Fruit fly (Drosophila melanogaster) whole organism, embryonic: Measurements from ENCODE around the gene EloB.

Experiments
- BEAF-32 ChIP-seq: fragments of 200-800 bp; sonication (Bioruptor generic); optimal IDR thresholded peaks from 3 replicates; lab custom pipeline; 2017; ENCODE audit warnings: missing biosample characterization, missing genetic modification characterization, mild to moderate bottlenecking, moderate library complexity, missing genetic modification reagents
- Bdp1 ChIP-seq: fragments of 200-800 bp; sonication (Bioruptor generic); optimal IDR thresholded peaks from 3 replicates; lab custom pipeline; 2016; ENCODE audit warnings: missing biosample characterization, missing genetic modification characterization
- Blimp-1 ChIP-seq: fragments of 200-800 bp; sonication (Bioruptor generic); optimal IDR thresholded peaks from 3 replicates; lab custom pipeline; 2018; ENCODE audit warnings: missing biosample characterization, missing genetic modification characterization, mild to moderate bottlenecking, moderate library complexity, missing genetic modification reagents
- CG10147 ChIP-seq: fragments of 200-800 bp; sonication (Bioruptor generic); optimal IDR thresholded peaks from 2 replicates; lab custom pipeline; 2019; ENCODE audit warnings: missing biosample characterization, mild to moderate bottlenecking, missing genetic modification characterization, moderate library complexity
- CG10209 ChIP-seq: fragments of 200-800 bp; sonication (Bioruptor generic); optimal IDR thresholded peaks from 3 replicates; lab custom pipeline; 2017; ENCODE audit warnings: missing biosample characterization, mild to moderate bottlenecking, missing genetic modification characterization, missing genetic modification reagents
- CG10431 ChIP-seq: fragments of 200-800 bp; sonication (Bioruptor generic); optimal IDR thresholded peaks from 3 replicates; lab custom pipeline; 2018; ENCODE audit warnings: missing biosample characterization, mild to moderate bottlenecking, missing genetic modification characterization
- CG10654 ChIP-seq: fragments of 200-800 bp; sonication (Bioruptor generic); optimal IDR thresholded peaks from 2 replicates; lab custom pipeline; 2016; ENCODE audit warnings: missing biosample characterization, missing genetic modification characterization
- CG11456 ChIP-seq: fragments of 200-800 bp; sonication (Bioruptor generic); IDR thresholded peaks from 3 replicates; pipeline ENCODE4 v1.3.6; 2022; ENCODE audit warnings: missing biosample characterization, missing genetic modification characterization
- CG15269 ChIP-seq: fragments of 200-800 bp; sonication (Bioruptor generic); optimal IDR thresholded peaks from 2 replicates; lab custom pipeline; 2018; ENCODE audit warnings: missing biosample characterization, mild to moderate bottlenecking, missing genetic modification characterization, moderate library complexity
- CG1529 ChIP-seq: fragments of 200-800 bp; sonication (Bioruptor generic); optimal IDR thresholded peaks from 3 replicates; lab custom pipeline; 2018; ENCODE audit warnings: missing biosample characterization, missing genetic modification characterization
- CG15514 ChIP-seq: fragments of 200-800 bp; sonication (Bioruptor generic); optimal IDR thresholded peaks from 3 replicates; lab custom pipeline; 2017; ENCODE audit warnings: missing biosample characterization, missing genetic modification characterization, mild to moderate bottlenecking, moderate library complexity, missing genetic modification reagents
- CG17186 ChIP-seq: fragments of 200-800 bp; sonication (Bioruptor generic); optimal IDR thresholded peaks from 3 replicates; lab custom pipeline; 2017; ENCODE audit warnings: missing biosample characterization, missing genetic modification reagents, missing genetic modification characterization
- CG17802 ChIP-seq: fragments of 200-800 bp; sonication (Bioruptor generic); optimal IDR thresholded peaks from 2 replicates; lab custom pipeline; 2018; ENCODE audit warnings: missing biosample characterization, mild to moderate bottlenecking, missing genetic modification characterization, moderate library complexity
- CG18011 ChIP-seq: fragments of 200-800 bp; sonication (Bioruptor generic); optimal IDR thresholded peaks from 2 replicates; lab custom pipeline; 2017; ENCODE audit warnings: missing biosample characterization, missing genetic modification characterization, mild to moderate bottlenecking, moderate library complexity, missing genotype
- CG33213 ChIP-seq: fragments of 200-800 bp; sonication (Bioruptor generic); optimal IDR thresholded peaks from 3 replicates; lab custom pipeline; 2016; ENCODE audit warnings: missing biosample characterization, missing genetic modification characterization
- CG3407 ChIP-seq: fragments of 200-800 bp; sonication (Bioruptor generic); optimal IDR thresholded peaks from 2 replicates; lab custom pipeline; 2018; ENCODE audit warnings: missing biosample characterization, mild to moderate bottlenecking, missing genetic modification characterization
- CG4820 ChIP-seq: fragments of 200-800 bp; sonication (Bioruptor generic); optimal IDR thresholded peaks from 3 replicates; lab custom pipeline; 2016; ENCODE audit warnings: missing biosample characterization, missing genetic modification characterization
- CG6689 ChIP-seq: fragments of 200-800 bp; sonication (Bioruptor generic); IDR thresholded peaks from 2 replicates; pipeline ENCODE4 v1.3.6; 2022; ENCODE audit warnings: missing biosample characterization, missing genetic modification characterization
- CG7357 ChIP-seq: fragments of 200-800 bp; sonication (Bioruptor generic); IDR thresholded peaks from 3 replicates; pipeline ENCODE4 v1.3.6; 2022; ENCODE audit warnings: missing biosample characterization, missing genetic modification characterization
- CG9797 ChIP-seq: fragments of 200-800 bp; sonication (Bioruptor generic); optimal IDR thresholded peaks from 3 replicates; lab custom pipeline; 2018; ENCODE audit warnings: missing biosample characterization, mild to moderate bottlenecking, missing genetic modification characterization
- CG9817 ChIP-seq: fragments of 200-800 bp; sonication (Bioruptor generic); optimal IDR thresholded peaks from 2 replicates; lab custom pipeline; 2018; ENCODE audit warnings: missing biosample characterization, mild to moderate bottlenecking, missing genetic modification characterization, moderate library complexity
- Dref ChIP-seq: fragments of 200-800 bp; sonication (Bioruptor generic); IDR thresholded peaks from 2 replicates; pipeline ENCODE4 v1.3.6; 2022; ENCODE audit warnings: missing biosample characterization, missing genetic modification characterization
- E2f2 ChIP-seq: fragments of 200-800 bp; sonication (Bioruptor generic); IDR thresholded peaks from 2 replicates; pipeline ENCODE4 v1.3.6; 2022; ENCODE audit warnings: missing biosample characterization, missing genetic modification characterization
- Jarid2 ChIP-seq: fragments of 200-800 bp; sonication (Bioruptor generic); optimal IDR thresholded peaks from 3 replicates; lab custom pipeline; 2017; ENCODE audit warnings: mild to moderate bottlenecking, missing biosample characterization, missing genetic modification reagents, missing genetic modification characterization
- Nf-YB ChIP-seq: fragments of 200-800 bp; sonication (Bioruptor generic); optimal IDR thresholded peaks from 3 replicates; lab custom pipeline; 2019; ENCODE audit warnings: missing biosample characterization, mild to moderate bottlenecking, missing genetic modification characterization, moderate library complexity
- NfI ChIP-seq: fragments of 200-800 bp; sonication (Bioruptor generic); optimal IDR thresholded peaks from 3 replicates; lab custom pipeline; 2018; ENCODE audit warnings: missing biosample characterization, mild to moderate bottlenecking, missing genetic modification characterization, moderate library complexity
- Rfx ChIP-seq: fragments of 200-800 bp; sonication (Bioruptor generic); IDR thresholded peaks from 2 replicates; pipeline ENCODE4 v1.3.6; 2022; ENCODE audit warnings: missing biosample characterization, missing genetic modification characterization
- Trl ChIP-seq, 3 experiments: fragments of >200 bp in 2 of 3; fragments of 200-800 bp in 1 of 3; sonication (Bioruptor generic) in 1 of 3; optimal IDR thresholded peaks; 2 replicates in 1 of 3; 3 replicates in 2 of 3; lab custom pipeline; 2016 to 2017; ENCODE audit warnings: missing biosample characterization in 1 of 3, missing genetic modification characterization in 1 of 3
- Xrp1 ChIP-seq: fragments of 200-800 bp; sonication (Bioruptor generic); IDR thresholded peaks from 2 replicates; pipeline ENCODE4 v1.3.6; 2022; ENCODE audit warnings: missing biosample characterization, missing genetic modification characterization
- YL-1 ChIP-seq: fragments of 200-800 bp; sonication (Bioruptor generic); optimal IDR thresholded peaks from 3 replicates; lab custom pipeline; 2017; ENCODE audit warnings: missing biosample characterization, mild to moderate bottlenecking, missing genetic modification characterization
- ap ChIP-seq: fragments of 200-800 bp; sonication (Bioruptor generic); IDR thresholded peaks from 2 replicates; pipeline ENCODE4 v1.3.6; 2022; ENCODE audit warnings: missing biosample characterization, missing genetic modification characterization
- ash1 ChIP-seq: fragments of 200-800 bp; sonication (Bioruptor generic); optimal IDR thresholded peaks from 2 replicates; lab custom pipeline; 2018; ENCODE audit warnings: missing biosample characterization, mild to moderate bottlenecking, missing genetic modification characterization
- cas ChIP-seq: fragments of 200-800 bp; sonication (Bioruptor generic); IDR thresholded peaks from 2 replicates; pipeline ENCODE4 v1.3.6; 2022; ENCODE audit warnings: missing biosample characterization, missing genetic modification characterization
- crp ChIP-seq, 2 experiments: fragments of 200-800 bp; sonication (Bioruptor generic); optimal IDR thresholded peaks; 2 replicates in 1 of 2; 3 replicates in 1 of 2; lab custom pipeline; 2017; ENCODE audit warnings: missing biosample characterization in 2 of 2, missing genetic modification characterization in 2 of 2, mild to moderate bottlenecking in 1 of 2, moderate library complexity in 1 of 2
- exex ChIP-seq: fragments of 200-800 bp; sonication (Bioruptor generic); optimal IDR thresholded peaks from 4 replicates; lab custom pipeline; 2018; ENCODE audit warnings: missing biosample characterization, mild to moderate bottlenecking, missing genetic modification characterization, moderate library complexity
- gem ChIP-seq: fragments of 200-800 bp; sonication (Bioruptor generic); optimal IDR thresholded peaks from 2 replicates; lab custom pipeline; 2019; ENCODE audit warnings: missing biosample characterization, mild to moderate bottlenecking, missing genetic modification characterization, moderate library complexity
- gsb-n ChIP-seq: fragments of 200-800 bp; sonication (Bioruptor generic); optimal IDR thresholded peaks from 3 replicates; lab custom pipeline; 2018; ENCODE audit warnings: missing biosample characterization, mild to moderate bottlenecking, missing genetic modification characterization
- ind ChIP-seq: fragments of 200-800 bp; sonication (Bioruptor generic); optimal IDR thresholded peaks from 3 replicates; lab custom pipeline; 2016; ENCODE audit warnings: missing biosample characterization, missing genetic modification characterization
- inv ChIP-seq: fragments of 200-800 bp; sonication (Bioruptor generic); IDR thresholded peaks from 2 replicates; pipeline ENCODE4 v1.3.6; 2022; ENCODE audit warnings: missing biosample characterization, missing genetic modification characterization; ENCODE audit not compliant: partially characterized antibody
- jigr1 ChIP-seq: fragments of 200-800 bp; sonication (Bioruptor generic); IDR thresholded peaks from 3 replicates; pipeline ENCODE4 v1.3.6; 2022; ENCODE audit warnings: missing biosample characterization, missing genetic modification characterization
- lilli ChIP-seq: fragments of 200-800 bp; sonication (Bioruptor generic); optimal IDR thresholded peaks from 3 replicates; lab custom pipeline; 2016; ENCODE audit warnings: missing biosample characterization, missing genetic modification characterization
- nmo ChIP-seq: fragments of 200-800 bp; sonication (Bioruptor generic); optimal IDR thresholded peaks from 2 replicates; lab custom pipeline; 2018; ENCODE audit warnings: missing biosample characterization, mild to moderate bottlenecking, missing genetic modification characterization, moderate library complexity
- phol ChIP-seq: fragments of 200-800 bp; sonication (Bioruptor generic); optimal IDR thresholded peaks from 3 replicates; lab custom pipeline; 2018; ENCODE audit warnings: missing biosample characterization, mild to moderate bottlenecking, missing genetic modification characterization, moderate library complexity
- pzg ChIP-seq: fragments of 200-800 bp; sonication (Bioruptor generic); optimal IDR thresholded peaks from 3 replicates; lab custom pipeline; 2018; ENCODE audit warnings: missing biosample characterization, mild to moderate bottlenecking, missing genetic modification characterization, moderate library complexity
- rib ChIP-seq: fragments of 200-800 bp; sonication (Bioruptor generic); IDR thresholded peaks from 2 replicates; pipeline ENCODE4 v1.3.6; 2022; ENCODE audit warnings: missing biosample characterization, missing genetic modification characterization
- run ChIP-seq: fragments of 200-800 bp; sonication (Bioruptor generic); optimal IDR thresholded peaks from 3 replicates; lab custom pipeline; 2018; ENCODE audit warnings: missing biosample characterization, mild to moderate bottlenecking, missing genetic modification characterization
- sens ChIP-seq: fragments of 200-800 bp; sonication (Bioruptor generic); peaks from one replicate; lab custom pipeline; 2016; ENCODE audit warnings: missing biosample characterization, missing genetic modification characterization
- sens-2 ChIP-seq: fragments of 200-800 bp; sonication (Bioruptor generic); IDR thresholded peaks from 2 replicates; pipeline ENCODE4 v1.3.6; 2022; ENCODE audit warnings: missing biosample characterization, missing genetic modification characterization
- twi ChIP-seq: fragments of 200-800 bp; optimal IDR thresholded peaks from 2 replicates; lab custom pipeline; 2019; ENCODE audit warnings: missing biosample characterization, mild to moderate bottlenecking, missing genetic modification characterization, moderate library complexity
- zfh2 ChIP-seq: fragments of 200-800 bp; sonication (Bioruptor generic); optimal IDR thresholded peaks from 2 replicates; lab custom pipeline; 2016; ENCODE audit warnings: missing biosample characterization, missing genetic modification characterization

The EloB gene

DNA sequence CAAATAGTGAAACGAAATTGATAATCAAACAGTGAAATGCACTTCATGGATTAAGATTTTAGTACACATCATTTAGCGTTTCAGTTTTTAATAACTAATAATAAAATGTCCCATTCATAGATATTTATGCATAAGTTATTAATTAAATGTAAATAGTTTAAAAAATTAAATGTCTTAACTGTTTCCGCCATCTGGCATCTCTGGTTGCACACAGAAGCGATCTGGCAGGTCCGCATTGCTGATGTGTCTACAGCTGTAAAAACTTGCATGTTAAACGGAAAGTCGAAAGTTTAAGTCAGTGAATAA, 8.8 kb upstream of the EloB start, which contains the start of gene Srp72:
Gene Srp72, plus strand, starts transcription at position 232 of the 306 bp plus-strand sequence.
- TF ChIP-seq phol (tag; lab: Kevin White, UChicago), result peak; percentile 85
- no peak for TF ChIP-seq run
- peak; percentile 17 for TF ChIP-seq CG4820
- TF ChIP-seq pzg (GFP tag; lab: Kevin White, UChicago), result peak; percentile 35
- TF ChIP-seq gsb-n (tag; lab: Kevin White, UChicago), result peak; percentile 51
- no peak for TF ChIP-seq Jarid2
- peak; percentile 37 for TF ChIP-seq exex (tag; lab: Kevin White, UChicago)
- peak; percentile 59 for TF ChIP-seq E2f2
- TF ChIP-seq Nf-YB (GFP tag; lab: Kevin White, UChicago), result no peak
- TF ChIP-seq CG10431 (GFP tag; lab: Kevin White, UChicago), result peak; percentile 23
- peak in 1 of 2 experiments; percentile 72 for TF ChIP-seq crp (GFP tag; optimal IDR thresholded peaks at IDR 0.05; lab: Kevin White, UChicago)
- peak; percentile 69 for TF ChIP-seq ind (GFP tag; lab: Kevin White, UChicago)
- peak; percentile 18 for TF ChIP-seq CG17186 (GFP tag; lab: Kevin White, UChicago)
- peak; percentile 56 for TF ChIP-seq Blimp-1 (GFP tag; lab: Kevin White, UChicago)
- peak; percentile 38 for TF ChIP-seq lilli
- peak; percentile 52; the same call in 1 of the 3 replicates for TF ChIP-seq jigr1 (GFP tag; lab: Robert Waterston, UW)
- TF ChIP-seq BEAF-32, result peak; percentile 44
- TF ChIP-seq inv (GFP tag; lab: Robert Waterston, UW), result no peak
- TF ChIP-seq Rfx, result peak; percentile 51; the same call in 1 of the 2 replicates
- peak; percentile 1 for TF ChIP-seq zfh2 (GFP tag; lab: Kevin White, UChicago)
- TF ChIP-seq CG10147, result peak; percentile 45
- 0 out of 2 replicates have a peak, but pooled peaks have one; percentile 9 for TF ChIP-seq sens-2 (GFP tag; lab: Robert Waterston, UW)
- peak; percentile 73 for TF ChIP-seq gem
- no peak for TF ChIP-seq Dref (GFP tag; lab: Robert Waterston, UW)
- TF ChIP-seq rib (GFP tag; lab: Robert Waterston, UW), result no peak
- TF ChIP-seq CG1529, result peak; percentile 23
- peak; percentile 44 for TF ChIP-seq CG9817 (tag; lab: Kevin White, UChicago)
- no peak for TF ChIP-seq CG10209 (GFP tag; lab: Kevin White, UChicago)
- peak; percentile 82 for TF ChIP-seq sens (GFP tag; lab: Kevin White, UChicago)
- peak; percentile 51 for TF ChIP-seq CG10654 (GFP tag; lab: Kevin White, UChicago)
- TF ChIP-seq YL-1 (GFP tag; lab: Kevin White, UChicago), result peak; percentile 54
- TF ChIP-seq CG7357 (GFP tag; lab: Robert Waterston, UW), result peak; percentile 14; the same call in 1 of the 3 replicates
- no peak for TF ChIP-seq cas
- peak; percentile 28 for TF ChIP-seq twi
- TF ChIP-seq CG15514, result peak; percentile 52
- TF ChIP-seq CG15269 (tag; lab: Kevin White, UChicago), result no peak
- peak; percentile 59 for TF ChIP-seq CG9797 (GFP tag; lab: Kevin White, UChicago)
- peak; percentile 41; the same call in 1 of the 2 replicates for TF ChIP-seq Xrp1 (GFP tag; lab: Robert Waterston, UW)
- no peak for TF ChIP-seq ap (GFP tag; lab: Robert Waterston, UW)
- peak; percentile 39 for TF ChIP-seq CG17802
- peak; percentile 63 for TF ChIP-seq nmo
- TF ChIP-seq Bdp1 (GFP tag; lab: Kevin White, UChicago), result no peak
- no peak for TF ChIP-seq CG3407 (GFP tag; lab: Kevin White, UChicago)
- TF ChIP-seq ash1 (GFP tag; lab: Kevin White, UChicago), result no peak
- TF ChIP-seq Trl (optimal IDR thresholded peaks at IDR 0.05; lab: Kevin White, UChicago), result no peak
- peak; percentile 0 for TF ChIP-seq Trl (GFP tag; optimal IDR thresholded peaks at IDR 0.05; lab: Kevin White, UChicago)
- no peak for TF ChIP-seq CG11456 (GFP tag; lab: Robert Waterston, UW)
- peak; percentile 18 for TF ChIP-seq CG33213 (GFP tag; lab: Kevin White, UChicago)
- peak; percentile 25 for TF ChIP-seq CG18011
- TF ChIP-seq CG6689, result peak; percentile 50
- peak; percentile 31 for TF ChIP-seq NfI (GFP tag; lab: Kevin White, UChicago)
